Worm (Caenorhabditis elegans) whole organism, early embryonic: ENCODE results near the gene nmur-2.

Source experiments
- F13C5.2 ChIP-seq: sonication (generic microtip); optimal IDR thresholded peaks from 2 replicates; lab custom pipeline; 2017; ENCODE audit warnings: mild to moderate bottlenecking, missing genetic modification characterization, inconsistent platforms, missing compliant biosample characterization
- ama-1 ChIP-seq: fragments of 150-350 bp; optimal IDR thresholded peaks from 2 replicates; lab custom pipeline; 2014
- hmbx-1 ChIP-seq: sonication (generic microtip); optimal IDR thresholded peaks from 2 replicates; lab custom pipeline; 2016; ENCODE audit warnings: mild to moderate bottlenecking, missing genetic modification characterization, missing compliant biosample characterization
- hmg-4 ChIP-seq: fragments of 200-800 bp; sonication (Bioruptor generic); optimal IDR thresholded peaks from 2 replicates; lab custom pipeline; 2018; ENCODE audit warnings: mild to moderate bottlenecking, missing genetic modification characterization, missing compliant biosample characterization
- hnd-1 ChIP-seq: sonication (generic microtip); optimal IDR thresholded peaks from 2 replicates; lab custom pipeline; 2016; ENCODE audit warnings: missing genetic modification characterization, missing compliant biosample characterization
- pes-1 ChIP-seq: fragments of 200-800 bp; sonication (Bioruptor generic); IDR thresholded peaks from 2 replicates; pipeline ENCODE4 v1.3.6; 2022; ENCODE audit warnings: missing genetic modification reagents, missing genetic modification characterization, missing compliant biosample characterization
- scrt-1 ChIP-seq: fragments of 200-800 bp; sonication (Bioruptor generic); IDR thresholded peaks from 2 replicates; pipeline ENCODE4 v1.3.6; 2022; ENCODE audit warnings: missing genetic modification characterization, missing compliant biosample characterization
- sea-1 ChIP-seq: fragments of 200-800 bp; sonication (Bioruptor generic); conservative IDR thresholded peaks from 2 replicates; pipeline ENCODE4 v1.3.6; 2022; ENCODE audit warnings: missing genetic modification characterization, missing compliant biosample characterization
- tbx-37 ChIP-seq: fragments of 200-800 bp; sonication (Bioruptor generic); conservative IDR thresholded peaks from 2 replicates; pipeline ENCODE4 v1.3.6; 2022; ENCODE audit warnings: missing genetic modification reagents, missing genetic modification characterization, missing compliant biosample characterization
- tra-4 ChIP-seq: sonication (generic microtip); optimal IDR thresholded peaks from 2 replicates; lab custom pipeline; 2017; ENCODE audit warnings: missing genetic modification characterization, missing compliant biosample characterization

ce11 chrII:97992-98763, 26.6 kb downstream of the nmur-2 start, which contains the start of the genes luc-7L3 and sftb-6:
- no peak for TF ChIP-seq scrt-1 (GFP tag; lab: Robert Waterston, UW)
- TF ChIP-seq ama-1, result no peak
- TF ChIP-seq pes-1, result no peak
- peak; percentile 40 for TF ChIP-seq hmbx-1 (tag; lab: Kevin White, UChicago)
- TF ChIP-seq sea-1 (GFP tag; lab: Robert Waterston, UW), result no peak
- TF ChIP-seq hnd-1 (tag; lab: Kevin White, UChicago), result no peak
- no peak for TF ChIP-seq tra-4
- peak; percentile 69 for TF ChIP-seq F13C5.2 (tag; lab: Kevin White, UChicago)
- TF ChIP-seq tbx-37 (GFP tag; lab: Robert Waterston, UW), result no peak
- no peak for TF ChIP-seq hmg-4 (GFP tag; lab: Kevin White, UChicago)
